Fruit fly (Drosophila melanogaster) Kc167 (cell line): Measurements from ENCODE around the gene CG9992.

ENCODE experiments used
- Myc ChIP-seq: fragments of >200 bp; optimal IDR thresholded peaks from 2 replicates; lab custom pipeline; 2017; ENCODE audit warnings: missing external identifiers
- h ChIP-seq: fragments of >200 bp; optimal IDR thresholded peaks from 3 replicates; lab custom pipeline; 2018; ENCODE audit warnings: missing external identifiers
- psq ChIP-seq: fragments of >200 bp; optimal IDR thresholded peaks from 2 replicates; lab custom pipeline; 2017; ENCODE audit warnings: missing external identifiers
- ttk ChIP-seq: sonication (Bioruptor generic); optimal IDR thresholded peaks from 2 replicates; lab custom pipeline; 2017; ENCODE audit warnings: missing external identifiers

- TF ChIP-seq ttk (lab: Kevin White, UChicago) (no peak), Myc (lab: Kevin White, UChicago) (no peak), psq (lab: Kevin White, UChicago) (no peak), h (lab: Kevin White, UChicago) (no peak)
These were observed 39.6 kb upstream of the CG9992 start for dm6 chrX:16424296-16424695.
